Worm (Caenorhabditis elegans): ENCODE data around the gene mask-1.

ce11 chrIV:10421256-10421655, 46.6 kb downstream of the mask-1 start:
- TF ChIP-seq sox-4 (tag; optimal IDR thresholded peaks at IDR 0.05) (no peak), ceh-82 (tag; optimal IDR thresholded peaks at IDR 0.05) (no peak), skn-1 (tag; optimal IDR thresholded peaks at IDR 0.05) (no peak), elt-3 (tag; optimal IDR thresholded peaks at IDR 0.05) (no peak), dpl-1 (GFP tag; optimal IDR thresholded peaks at IDR 0.05) (no peak), aly-2 (tag; optimal IDR thresholded peaks at IDR 0.05) (no peak), jun-1 (tag; optimal IDR thresholded peaks at IDR 0.05) (no peak), mep-1 (tag; optimal IDR thresholded peaks at IDR 0.05) (no peak), pqm-1 (tag; optimal IDR thresholded peaks at IDR 0.05) (no peak), egl-27 (tag; optimal IDR thresholded peaks at IDR 0.05) (no peak), ama-1 (optimal IDR thresholded peaks at IDR 0.05) (no peak), nhr-12 (tag; optimal IDR thresholded peaks at IDR 0.05) (no peak)
